Worm (Caenorhabditis elegans) whole organism, late embryonic: Measurements from ENCODE around the gene egg-1.

Experiments
- ceh-34 ChIP-seq: sonication (generic microtip); optimal IDR thresholded peaks from 2 replicates; lab custom pipeline; 2016; ENCODE audit warnings: mild to moderate bottlenecking, missing genetic modification characterization, missing compliant biosample characterization
- ceh-48 ChIP-seq: sonication (generic microtip); optimal IDR thresholded peaks from 2 replicates; lab custom pipeline; 2016; ENCODE audit warnings: missing genetic modification characterization, inconsistent platforms, missing compliant biosample characterization
- fax-1 ChIP-seq: sonication (generic microtip); optimal IDR thresholded peaks from 2 replicates; lab custom pipeline; 2016; ENCODE audit warnings: missing genotype, missing genetic modification characterization, missing compliant biosample characterization
- fkh-10 ChIP-seq: fragments of 150-350 bp; optimal IDR thresholded peaks from 2 replicates; lab custom pipeline; 2014; ENCODE audit warnings: missing biosample characterization, missing genetic modification reagents, missing genetic modification characterization
- hlh-30 ChIP-seq: sonication (generic microtip); optimal IDR thresholded peaks from 2 replicates; lab custom pipeline; 2017; ENCODE audit warnings: antibody characterized with exemption, missing genetic modification characterization, missing compliant biosample characterization; ENCODE audit not compliant: insufficient read depth
- pha-4 ChIP-seq: fragments of 150-350 bp; optimal IDR thresholded peaks from 2 replicates; lab custom pipeline; 2018; ENCODE audit warnings: missing biosample characterization, missing genetic modification reagents, missing genetic modification characterization

- TF ChIP-seq ceh-34 (tag; lab: Kevin White, UChicago) = no peak
- TF ChIP-seq fkh-10 = no peak
- TF ChIP-seq ceh-48 (tag; lab: Kevin White, UChicago) = no peak
- TF ChIP-seq fax-1 (tag; lab: Kevin White, UChicago) = no peak
- TF ChIP-seq pha-4 = no peak
- TF ChIP-seq hlh-30 (tag; lab: Kevin White, UChicago) = no peak
These were observed 9.6 kb upstream of the egg-1 start for ce11 chrIII:5718385-5718784.
